Fruit fly (Drosophila melanogaster) whole organism, embryonic: ENCODE data around the gene Socs36E.

Experiments used
- Bgb ChIP-seq: fragments of 200-800 bp; sonication (Bioruptor generic); IDR thresholded peaks from 2 replicates; pipeline ENCODE4 v1.3.6; 2022; ENCODE audit warnings: missing biosample characterization, missing genetic modification characterization; ENCODE audit not compliant: partially characterized antibody
- CG10543 ChIP-seq: fragments of 200-800 bp; sonication (Bioruptor generic); optimal IDR thresholded peaks from 3 replicates; lab custom pipeline; 2017; ENCODE audit warnings: missing biosample characterization, mild to moderate bottlenecking, missing genetic modification characterization, moderate library complexity
- CG11398 ChIP-seq: fragments of 200-800 bp; sonication (Bioruptor generic); optimal IDR thresholded peaks from 2 replicates; lab custom pipeline; 2016; ENCODE audit warnings: missing biosample characterization, missing genetic modification characterization
- CG11504 ChIP-seq: fragments of 200-800 bp; sonication (Bioruptor generic); optimal IDR thresholded peaks from 3 replicates; lab custom pipeline; 2019; ENCODE audit warnings: missing biosample characterization, mild to moderate bottlenecking, missing genetic modification characterization, moderate library complexity
- CG13123 ChIP-seq: fragments of 200-800 bp; sonication (Bioruptor generic); optimal IDR thresholded peaks from 2 replicates; lab custom pipeline; 2016; ENCODE audit warnings: missing biosample characterization, missing genetic modification characterization
- CG13894 ChIP-seq: fragments of 200-800 bp; sonication (Bioruptor generic); optimal IDR thresholded peaks from 3 replicates; lab custom pipeline; 2018; ENCODE audit warnings: missing biosample characterization, mild to moderate bottlenecking, missing genetic modification characterization, moderate library complexity
- CG15011 ChIP-seq: fragments of 200-800 bp; sonication (Bioruptor generic); optimal IDR thresholded peaks from 3 replicates; lab custom pipeline; 2018; ENCODE audit warnings: missing biosample characterization, mild to moderate bottlenecking, missing genetic modification characterization
- CG15479 ChIP-seq: fragments of 200-800 bp; sonication (Bioruptor generic); optimal IDR thresholded peaks from 3 replicates; lab custom pipeline; 2019; ENCODE audit warnings: missing biosample characterization, mild to moderate bottlenecking, missing genetic modification characterization, moderate library complexity
- CG17186 ChIP-seq: fragments of 200-800 bp; sonication (Bioruptor generic); optimal IDR thresholded peaks from 3 replicates; lab custom pipeline; 2017; ENCODE audit warnings: missing biosample characterization, missing genetic modification reagents, missing genetic modification characterization
- CG30020 ChIP-seq: fragments of 200-800 bp; optimal IDR thresholded peaks from 2 replicates; lab custom pipeline; 2019; ENCODE audit warnings: missing biosample characterization, mild to moderate bottlenecking, missing genetic modification characterization, moderate library complexity
- CG34224 ChIP-seq: fragments of 200-800 bp; sonication (Bioruptor generic); IDR thresholded peaks from 3 replicates; pipeline ENCODE4 v1.3.6; 2022; ENCODE audit warnings: missing biosample characterization, missing genetic modification characterization; ENCODE audit not compliant: partially characterized antibody
- CG5245 ChIP-seq: fragments of 200-800 bp; sonication (Bioruptor generic); optimal IDR thresholded peaks from 3 replicates; lab custom pipeline; 2016; ENCODE audit warnings: missing biosample characterization, missing genetic modification characterization
- CG6813 ChIP-seq: fragments of 200-800 bp; sonication (Bioruptor generic); optimal IDR thresholded peaks from 2 replicates; lab custom pipeline; 2017; ENCODE audit warnings: missing biosample characterization, missing genetic modification characterization, mild to moderate bottlenecking, moderate library complexity, missing genetic modification reagents
- CG7357 ChIP-seq: fragments of 200-800 bp; sonication (Bioruptor generic); IDR thresholded peaks from 3 replicates; pipeline ENCODE4 v1.3.6; 2022; ENCODE audit warnings: missing biosample characterization, missing genetic modification characterization
- CG8089 ChIP-seq: fragments of 200-800 bp; sonication (Bioruptor generic); optimal IDR thresholded peaks from 3 replicates; lab custom pipeline; 2016; ENCODE audit warnings: missing biosample characterization, missing genetic modification characterization
- CG8388 ChIP-seq: fragments of 200-800 bp; sonication (Bioruptor generic); optimal IDR thresholded peaks from 2 replicates; lab custom pipeline; 2019; ENCODE audit warnings: missing biosample characterization, mild to moderate bottlenecking, missing genetic modification characterization, moderate library complexity
- CG9437 ChIP-seq: fragments of 200-800 bp; sonication (Bioruptor generic); optimal IDR thresholded peaks from 2 replicates; lab custom pipeline; 2018; ENCODE audit warnings: missing biosample characterization, mild to moderate bottlenecking, missing genetic modification characterization
- CG9876 ChIP-seq: fragments of 200-800 bp; sonication (Bioruptor generic); optimal IDR thresholded peaks from 2 replicates; lab custom pipeline; 2016; ENCODE audit warnings: missing biosample characterization, missing genetic modification characterization
- CG9932 ChIP-seq: fragments of 200-800 bp; sonication (Bioruptor generic); IDR thresholded peaks from 2 replicates; pipeline ENCODE4 v1.3.6; 2022; ENCODE audit warnings: missing biosample characterization, missing genetic modification characterization
- Deaf1 ChIP-seq: fragments of 200-800 bp; optimal IDR thresholded peaks from 3 replicates; lab custom pipeline; 2019; ENCODE audit warnings: missing biosample characterization, mild to moderate bottlenecking, missing genetic modification characterization, moderate library complexity
- ERR ChIP-seq: fragments of 200-800 bp; sonication (Bioruptor generic); optimal IDR thresholded peaks from 2 replicates; lab custom pipeline; 2016; ENCODE audit warnings: missing biosample characterization, missing genetic modification characterization
- H15 ChIP-seq: fragments of 200-800 bp; sonication (Bioruptor generic); IDR thresholded peaks from 3 replicates; pipeline ENCODE4 v1.3.6; 2022; ENCODE audit warnings: missing biosample characterization, missing genetic modification characterization
- HLH4C ChIP-seq: fragments of 200-800 bp; sonication (Bioruptor generic); IDR thresholded peaks from 3 replicates; pipeline ENCODE4 v1.3.6; 2022; ENCODE audit warnings: missing biosample characterization, missing genetic modification characterization; ENCODE audit not compliant: partially characterized antibody
- HmgD ChIP-seq: fragments of 200-800 bp; sonication (Bioruptor generic); optimal IDR thresholded peaks from 3 replicates; lab custom pipeline; 2016; ENCODE audit warnings: missing biosample characterization, missing genetic modification characterization
- NK7.1 ChIP-seq: fragments of 200-800 bp; sonication (Bioruptor generic); optimal IDR thresholded peaks from 3 replicates; lab custom pipeline; 2016; ENCODE audit warnings: missing biosample characterization, missing genetic modification characterization
- Oli ChIP-seq: fragments of 200-800 bp; sonication (Bioruptor generic); optimal IDR thresholded peaks from 2 replicates; lab custom pipeline; 2018; ENCODE audit warnings: missing biosample characterization, mild to moderate bottlenecking, missing genetic modification characterization, moderate library complexity
- Ravus ChIP-seq: fragments of 200-800 bp; sonication (Bioruptor generic); IDR thresholded peaks from 2 replicates; pipeline ENCODE4 v1.3.6; 2022; ENCODE audit warnings: missing biosample characterization, missing genetic modification characterization
- Rx ChIP-seq: fragments of 200-800 bp; sonication (Bioruptor generic); IDR thresholded peaks from 2 replicates; pipeline ENCODE4 v1.3.6; 2022; ENCODE audit warnings: missing biosample characterization, missing genetic modification characterization
- Stat92E ChIP-seq, 3 experiments: fragments of >200 bp in 2 of 3; fragments of 200-800 bp in 1 of 3; sonication (Bioruptor generic) in 1 of 3; optimal IDR thresholded peaks; 2 replicates each; lab custom pipeline; 2017 to 2019; ENCODE audit warnings: missing biosample characterization in 3 of 3, missing genetic modification characterization in 3 of 3, mild to moderate bottlenecking in 1 of 3, moderate library complexity in 1 of 3
- Vsx1 ChIP-seq: fragments of 200-800 bp; sonication (Bioruptor generic); optimal IDR thresholded peaks from 2 replicates; lab custom pipeline; 2017; ENCODE audit warnings: missing biosample characterization, mild to moderate bottlenecking, missing genetic modification characterization, missing genetic modification reagents
- ase ChIP-seq: fragments of 200-800 bp; sonication (Bioruptor generic); IDR thresholded peaks from 3 replicates; pipeline ENCODE4 v1.3.6; 2022; ENCODE audit warnings: missing biosample characterization, missing genetic modification characterization
- cad ChIP-seq: fragments of >200 bp; optimal IDR thresholded peaks from 2 replicates; lab custom pipeline; 2017; ENCODE audit warnings: missing biosample characterization, missing genetic modification characterization
- ci ChIP-seq: fragments of 200-800 bp; sonication (Bioruptor generic); IDR thresholded peaks from 3 replicates; pipeline ENCODE4 v1.3.6; 2022; ENCODE audit warnings: missing biosample characterization, missing genetic modification characterization
- croc ChIP-seq: fragments of 200-800 bp; sonication (Bioruptor generic); conservative IDR thresholded peaks from 3 replicates; pipeline ENCODE4 v1.3.6; 2022; ENCODE audit warnings: missing biosample characterization, missing genetic modification characterization
- crol ChIP-seq: fragments of 200-800 bp; sonication (Bioruptor generic); IDR thresholded peaks from 2 replicates; pipeline ENCODE4 v1.3.6; 2022; ENCODE audit warnings: missing biosample characterization, missing genetic modification characterization
- da ChIP-seq: fragments of 200-800 bp; sonication (Bioruptor generic); optimal IDR thresholded peaks from 2 replicates; lab custom pipeline; 2016; ENCODE audit warnings: missing biosample characterization, missing genetic modification characterization
- dpn ChIP-seq, 2 experiments: fragments of 200-800 bp; sonication (Bioruptor generic); optimal IDR thresholded peaks; 3 replicates each; lab custom pipeline; 2016; ENCODE audit warnings: missing biosample characterization in 2 of 2, missing genetic modification characterization in 2 of 2
- ems ChIP-seq: fragments of 200-800 bp; sonication (Bioruptor generic); optimal IDR thresholded peaks from 3 replicates; lab custom pipeline; 2016; ENCODE audit warnings: missing biosample characterization, missing genetic modification characterization
- fd3F ChIP-seq: fragments of 200-800 bp; sonication (Bioruptor generic); optimal IDR thresholded peaks from 2 replicates; lab custom pipeline; 2018; ENCODE audit warnings: missing biosample characterization, mild to moderate bottlenecking, missing genetic modification characterization, moderate library complexity
- fru ChIP-seq: fragments of >200 bp; optimal IDR thresholded peaks from 2 replicates; lab custom pipeline; 2017
- gcm2 ChIP-seq: fragments of 200-800 bp; sonication (Bioruptor generic); optimal IDR thresholded peaks from 2 replicates; lab custom pipeline; 2016; ENCODE audit warnings: missing biosample characterization, missing genetic modification characterization
- grau ChIP-seq: fragments of 200-800 bp; optimal IDR thresholded peaks from 3 replicates; lab custom pipeline; 2019; ENCODE audit warnings: missing biosample characterization, mild to moderate bottlenecking, missing genetic modification characterization, moderate library complexity
- h ChIP-seq: fragments of >200 bp; optimal IDR thresholded peaks from 2 replicates; lab custom pipeline; 2017
- insv ChIP-seq, 2 experiments: fragments of 200-800 bp; sonication (Bioruptor generic); optimal IDR thresholded peaks; 3 replicates each; lab custom pipeline; 2016 to 2018; ENCODE audit warnings: missing biosample characterization in 2 of 2, missing genetic modification characterization in 2 of 2
- klu ChIP-seq: fragments of 200-800 bp; sonication (Bioruptor generic); IDR thresholded peaks from 2 replicates; pipeline ENCODE4 v1.3.6; 2022; ENCODE audit warnings: missing biosample characterization, missing genetic modification characterization
- kni ChIP-seq: fragments of 200-800 bp; sonication (Bioruptor generic); optimal IDR thresholded peaks from 3 replicates; lab custom pipeline; 2017; ENCODE audit warnings: mild to moderate bottlenecking, missing biosample characterization, missing genetic modification reagents, missing genetic modification characterization
- nerfin-2 ChIP-seq: fragments of 200-800 bp; sonication (Bioruptor generic); IDR thresholded peaks from 2 replicates; pipeline ENCODE4 v1.3.6; 2022; ENCODE audit warnings: missing biosample characterization, missing genetic modification characterization; ENCODE audit not compliant: partially characterized antibody
- pho ChIP-seq: fragments of 200-800 bp; sonication (Bioruptor generic); optimal IDR thresholded peaks from 2 replicates; lab custom pipeline; 2016; ENCODE audit warnings: missing biosample characterization, missing genetic modification characterization
- seq ChIP-seq: fragments of 200-800 bp; sonication (Bioruptor generic); IDR thresholded peaks from 2 replicates; pipeline ENCODE4 v1.3.6; 2022; ENCODE audit warnings: missing biosample characterization, missing genetic modification characterization
- stc ChIP-seq: fragments of 200-800 bp; sonication (Bioruptor generic); IDR thresholded peaks from 2 replicates; pipeline ENCODE4 v1.3.6; 2022; ENCODE audit warnings: missing biosample characterization, missing genetic modification characterization
- vnd ChIP-seq: fragments of 200-800 bp; sonication (Bioruptor generic); IDR thresholded peaks from 3 replicates; pipeline ENCODE4 v1.3.6; 2022; ENCODE audit warnings: missing biosample characterization, missing genetic modification characterization; ENCODE audit not compliant: partially characterized antibody
- wek ChIP-seq: fragments of 200-800 bp; sonication (Bioruptor generic); optimal IDR thresholded peaks from 3 replicates; lab custom pipeline; 2018; ENCODE audit warnings: missing biosample characterization, mild to moderate bottlenecking, missing genetic modification characterization, moderate library complexity

Gene Socs36E

dm6 chr2L:18147511-18148072 is 4.6 kb downstream of the Socs36E start (continued):
- TF ChIP-seq croc (no peak), CG9437 (no peak), pho (GFP tag; lab: Kevin White, UChicago) (no peak), klu (no peak), fru (lab: Kevin White, UChicago) (no peak), CG15011 (GFP tag; lab: Kevin White, UChicago) (no peak), CG17186 (GFP tag; lab: Kevin White, UChicago) (no peak), stc (GFP tag; lab: Robert Waterston, UW) (no peak), seq (GFP tag; lab: Robert Waterston, UW) (no peak), ems (GFP tag; lab: Kevin White, UChicago) (no peak), CG7357 (GFP tag; lab: Robert Waterston, UW) (no peak), CG11398 (GFP tag; lab: Kevin White, UChicago) (no peak), Oli (tag; lab: Kevin White, UChicago) (no peak), wek (GFP tag; lab: Kevin White, UChicago) (peak; percentile 21), CG9932 (GFP tag; lab: Robert Waterston, UW) (no peak), Rx (no peak), CG11504 (no peak), CG30020 (tag; lab: Kevin White, UChicago) (no peak), nerfin-2 (GFP tag; lab: Robert Waterston, UW) (no peak), HmgD (GFP tag; lab: Kevin White, UChicago) (no peak), CG9876 (no peak), CG8388 (no peak), ci (GFP tag; lab: Robert Waterston, UW) (no peak), CG34224 (GFP tag; lab: Robert Waterston, UW) (no peak), h (lab: Kevin White, UChicago) (no peak), HLH4C (GFP tag; lab: Robert Waterston, UW) (no peak), NK7.1 (GFP tag; lab: Kevin White, UChicago) (no peak), fd3F (GFP tag; lab: Kevin White, UChicago) (no peak), vnd (GFP tag; lab: Robert Waterston, UW) (no peak), kni (GFP tag; lab: Kevin White, UChicago) (no peak), H15 (GFP tag; lab: Robert Waterston, UW) (no peak), Vsx1 (peak; percentile 49), ERR (GFP tag; lab: Kevin White, UChicago) (no peak), CG6813 (GFP tag; lab: Kevin White, UChicago) (no peak), cad (GFP tag; lab: Kevin White, UChicago) (no peak), CG10543 (peak; percentile 64), CG13123 (GFP tag; lab: Kevin White, UChicago) (no peak), dpn (GFP tag; optimal IDR thresholded peaks at IDR 0.05; lab: Kevin White, UChicago) (no peak), Ravus (GFP tag; lab: Robert Waterston, UW) (no peak), Stat92E (GFP tag; optimal IDR thresholded peaks at IDR 0.05; lab: Kevin White, UChicago) (peak in 1 of 3 experiments; percentile 72), CG8089 (GFP tag; lab: Kevin White, UChicago) (no peak), Deaf1 (peak; percentile 31), ase (GFP tag; lab: Robert Waterston, UW) (no peak), crol (GFP tag; lab: Robert Waterston, UW) (peak; percentile 93), grau (tag; lab: Kevin White, UChicago) (no peak), Bgb (no peak), da (no peak), CG15479 (GFP tag; lab: Kevin White, UChicago) (peak; percentile 32), insv (GFP tag; optimal IDR thresholded peaks at IDR 0.05; lab: Kevin White, UChicago) (no peak), gcm2 (no peak), CG5245 (GFP tag; lab: Kevin White, UChicago) (no peak), CG13894 (no peak)
